Worm (Caenorhabditis elegans) whole organism, late embryonic: ENCODE results near the gene F14D2.11.

Experiments
- C08G9.2 ChIP-seq: sonication (generic microtip); optimal IDR thresholded peaks from 2 replicates; lab custom pipeline; 2016; ENCODE audit warnings: mild to moderate bottlenecking, missing genetic modification characterization, moderate library complexity, missing compliant biosample characterization
- Y22D7AL.16 ChIP-seq: sonication (generic microtip); optimal IDR thresholded peaks from 2 replicates; lab custom pipeline; 2016; ENCODE audit warnings: missing genetic modification characterization, missing compliant biosample characterization
- ama-1 ChIP-seq: fragments of 150-350 bp; optimal IDR thresholded peaks from 2 replicates; lab custom pipeline; 2014
- ceh-14 ChIP-seq: sonication (generic microtip); optimal IDR thresholded peaks from 2 replicates; lab custom pipeline; 2016; ENCODE audit warnings: missing genotype, missing genetic modification characterization, missing compliant biosample characterization
- ceh-19 ChIP-seq: fragments of 200-800 bp; sonication (Bioruptor generic); optimal IDR thresholded peaks from 2 replicates; lab custom pipeline; 2018; ENCODE audit warnings: mild to moderate bottlenecking, missing genetic modification characterization, missing compliant biosample characterization
- ceh-2 ChIP-seq: sonication (generic microtip); optimal IDR thresholded peaks from 2 replicates; lab custom pipeline; 2016; ENCODE audit warnings: missing genotype, missing genetic modification characterization, missing compliant biosample characterization
- ceh-22 ChIP-seq: sonication (generic microtip); optimal IDR thresholded peaks from 2 replicates; lab custom pipeline; 2017; ENCODE audit warnings: missing biosample characterization, missing genetic modification characterization
- ceh-31 ChIP-seq: sonication (generic microtip); optimal IDR thresholded peaks from 2 replicates; lab custom pipeline; 2016; ENCODE audit warnings: missing genetic modification characterization, missing compliant biosample characterization
- ceh-45 ChIP-seq: fragments of 200-800 bp; sonication (Bioruptor generic); IDR thresholded peaks from 2 replicates; pipeline ENCODE4 v1.3.6; 2022; ENCODE audit warnings: missing genetic modification reagents, missing genetic modification characterization, missing compliant biosample characterization
- ceh-48 ChIP-seq: sonication (generic microtip); optimal IDR thresholded peaks from 2 replicates; lab custom pipeline; 2016; ENCODE audit warnings: missing genetic modification characterization, inconsistent platforms, missing compliant biosample characterization
- dmd-4 ChIP-seq: sonication (generic microtip); optimal IDR thresholded peaks from 2 replicates; lab custom pipeline; 2016; ENCODE audit warnings: borderline replicate concordance, missing genetic modification characterization, missing compliant biosample characterization
- elt-2 ChIP-seq: sonication (generic microtip); optimal IDR thresholded peaks from 2 replicates; lab custom pipeline; 2016; ENCODE audit warnings: missing genetic modification reagents, missing genetic modification characterization, missing compliant biosample characterization
- elt-4 ChIP-seq: sonication (generic microtip); optimal IDR thresholded peaks from 2 replicates; lab custom pipeline; 2016; ENCODE audit warnings: missing genetic modification characterization, missing compliant biosample characterization
- ets-4 ChIP-seq: sonication (generic microtip); optimal IDR thresholded peaks from 2 replicates; lab custom pipeline; 2016; ENCODE audit warnings: missing genetic modification characterization, missing compliant biosample characterization
- fkh-10 ChIP-seq: fragments of 150-350 bp; optimal IDR thresholded peaks from 2 replicates; lab custom pipeline; 2014; ENCODE audit warnings: missing biosample characterization, missing genetic modification reagents, missing genetic modification characterization
- hlh-6 ChIP-seq: sonication (generic microtip); optimal IDR thresholded peaks from 2 replicates; lab custom pipeline; 2016; ENCODE audit warnings: missing genotype, missing genetic modification characterization, missing compliant biosample characterization
- hlh-8 ChIP-seq: sonication (generic microtip); optimal IDR thresholded peaks from 2 replicates; lab custom pipeline; 2016; ENCODE audit warnings: missing genotype, missing genetic modification characterization, missing compliant biosample characterization
- madf-2 ChIP-seq: sonication (generic microtip); optimal IDR thresholded peaks from 2 replicates; lab custom pipeline; 2017; ENCODE audit warnings: missing genetic modification characterization, missing compliant biosample characterization
- mec-3 ChIP-seq: sonication (generic microtip); optimal IDR thresholded peaks from 2 replicates; lab custom pipeline; 2016; ENCODE audit warnings: borderline replicate concordance, missing genetic modification characterization, missing compliant biosample characterization
- nhr-232 ChIP-seq: sonication (generic microtip); optimal IDR thresholded peaks from 2 replicates; lab custom pipeline; 2016; ENCODE audit warnings: missing genetic modification characterization, missing compliant biosample characterization
- pax-1 ChIP-seq: fragments of 150-350 bp; optimal IDR thresholded peaks from 2 replicates; lab custom pipeline; 2014; ENCODE audit warnings: missing biosample characterization, missing genetic modification characterization
- syd-9 ChIP-seq: sonication (generic microtip); optimal IDR thresholded peaks from 2 replicates; lab custom pipeline; 2016; ENCODE audit warnings: mild to moderate bottlenecking, missing genetic modification characterization, moderate library complexity, missing compliant biosample characterization
- tbx-2 ChIP-seq: sonication (generic microtip); optimal IDR thresholded peaks from 2 replicates; lab custom pipeline; 2016; ENCODE audit warnings: missing genetic modification characterization, missing compliant biosample characterization
- unc-42 ChIP-seq: sonication (generic microtip); optimal IDR thresholded peaks from 2 replicates; lab custom pipeline; 2016; ENCODE audit warnings: missing genotype, missing genetic modification characterization, missing compliant biosample characterization

Gene F14D2.11

DNA sequence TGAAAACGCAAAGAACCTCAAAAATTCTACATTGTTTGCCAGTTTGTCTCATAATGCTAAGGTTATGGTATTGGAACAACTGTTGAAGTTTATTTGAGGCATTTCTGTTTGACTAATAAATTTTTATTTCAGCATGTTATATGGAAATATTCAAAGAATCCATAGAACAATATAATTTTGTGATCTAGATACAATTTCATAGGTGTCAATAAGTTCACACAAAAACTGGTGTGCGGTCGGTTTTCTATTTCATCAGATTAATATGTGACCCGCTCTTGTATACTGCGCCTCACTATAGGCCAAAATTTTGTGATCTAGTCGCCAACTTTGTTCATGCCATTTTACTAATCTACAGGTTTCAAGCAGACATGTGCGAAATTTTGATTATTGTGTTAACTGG lies 42.4 kb downstream of the F14D2.11 start, which contains the start of gene btb-22:
Gene btb-22, plus strand, starts transcription at position 301 of the 400 bp plus-strand sequence.
- no peak for TF ChIP-seq ets-4
- TF ChIP-seq ceh-31 (tag; lab: Kevin White, UChicago), result no peak
- no peak for TF ChIP-seq hlh-8 (tag; lab: Kevin White, UChicago)
- no peak for TF ChIP-seq ceh-45
- TF ChIP-seq madf-2 (tag; lab: Kevin White, UChicago), result no peak
- TF ChIP-seq ceh-19 (GFP tag; lab: Kevin White, UChicago), result no peak
- no peak for TF ChIP-seq C08G9.2 (tag; lab: Kevin White, UChicago)

DNA sequence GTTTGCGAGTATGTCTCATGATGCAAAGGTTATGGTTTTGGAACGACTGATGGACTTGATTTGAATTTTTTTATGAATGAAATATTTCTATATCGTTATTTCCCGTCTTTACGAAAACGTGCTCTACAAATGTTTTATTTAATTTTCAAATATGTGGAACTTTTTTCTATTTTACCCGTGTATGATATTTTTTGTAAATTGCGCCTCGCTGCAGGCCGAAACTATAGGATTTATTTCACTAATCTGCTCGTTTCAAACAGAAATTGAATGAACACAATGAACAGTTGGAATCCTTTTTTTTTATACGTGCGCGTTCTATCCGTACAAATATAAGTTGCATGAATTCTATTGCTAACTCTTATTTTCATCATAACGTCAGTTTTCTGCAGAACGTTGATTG lies 44.0 kb downstream of the F14D2.11 start, which contains the start of gene btb-18:
Gene btb-18, plus strand, starts transcription at position 301 of the 400 bp plus-strand sequence.
- TF ChIP-seq ceh-14 (tag; lab: Kevin White, UChicago) (no peak), elt-2 (tag; lab: Kevin White, UChicago) (no peak), ama-1 (lab: Kevin White, UChicago) (no peak), ceh-48 (tag; lab: Kevin White, UChicago) (no peak), tbx-2 (no peak), ceh-22 (tag; lab: Kevin White, UChicago) (no peak), dmd-4 (tag; lab: Kevin White, UChicago) (no peak), Y22D7AL.16 (tag; lab: Kevin White, UChicago) (no peak), pax-1 (no peak), ceh-2 (no peak), mec-3 (no peak), fkh-10 (GFP tag; lab: Kevin White, UChicago) (no peak)

DNA sequence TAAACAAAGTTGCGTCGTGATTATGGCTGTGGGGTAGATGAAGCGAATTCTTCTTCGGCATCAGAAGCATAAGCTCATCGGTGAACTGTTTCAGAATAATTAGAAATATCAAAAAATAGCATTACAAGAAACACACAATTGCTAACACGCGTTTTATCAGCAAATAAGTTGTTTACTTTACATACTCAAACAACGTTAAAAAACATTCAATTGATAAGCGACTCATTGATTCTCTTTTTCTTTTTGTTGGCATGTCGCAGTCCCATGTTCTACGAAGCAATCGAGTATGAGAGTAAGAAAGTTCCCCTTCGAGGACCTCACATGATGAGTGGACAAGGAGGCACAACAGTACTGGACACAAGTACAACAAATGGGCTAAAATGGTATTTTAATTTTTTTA lies 45.2 kb downstream of the F14D2.11 start, which contains the start of gene btb-16:
Gene btb-16, plus strand, starts transcription at position 240 of the 400 bp plus-strand sequence.
- TF ChIP-seq elt-2 (tag; lab: Kevin White, UChicago) (peak; percentile 15), unc-42 (tag; lab: Kevin White, UChicago) (no peak)
- TF ChIP-seq, all 69 proteins: peak for 1

DNA sequence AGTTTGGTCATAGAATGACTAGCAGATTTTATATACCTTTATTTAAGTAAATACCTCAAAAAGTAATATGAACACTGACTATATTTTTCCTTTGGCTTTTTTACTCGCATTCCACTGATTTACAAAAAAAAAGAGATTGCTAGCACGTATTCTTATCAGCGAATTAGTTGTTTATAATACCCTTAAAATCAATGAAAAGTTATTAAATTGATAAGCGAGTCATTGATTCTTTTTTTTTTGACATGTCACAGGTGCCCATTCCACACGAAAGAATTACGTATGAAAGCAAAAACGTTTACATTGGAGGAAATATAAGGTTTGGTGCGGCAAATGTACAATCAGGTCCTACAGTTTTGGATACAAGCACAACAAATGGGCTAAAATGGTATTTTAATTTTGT lies 46.7 kb downstream of the F14D2.11 start, which contains the start of gene btb-17:
Gene btb-17, plus strand, starts transcription at position 213 of the 400 bp plus-strand sequence.
- TF ChIP-seq nhr-232 (tag; lab: Kevin White, UChicago) (no peak), syd-9 (no peak), hlh-6 (tag; lab: Kevin White, UChicago) (no peak), dmd-4 (tag; lab: Kevin White, UChicago) (no peak), elt-4 (no peak)
